Worm (Caenorhabditis elegans): Measurements from ENCODE around the gene glt-3.

- TF ChIP-seq T22C8.4 (GFP tag; IDR thresholded peaks at IDR 0.05) (no peak), med-1 (GFP tag; optimal IDR thresholded peaks at IDR 0.05; ENCODE audit: insufficient read depth) (no peak)
Measured at ce11 chrIV:10148938-10149337, 18.9 kb downstream of the glt-3 start, which contains the start of gene pigs-1.

Data from whole organism, midembryonic.